Worm (Caenorhabditis elegans): ENCODE data around the gene H28G03.3.

- TF ChIP-seq lin-39 (tag; optimal IDR thresholded peaks at IDR 0.05) (no peak), unc-62 (GFP tag; optimal IDR thresholded peaks at IDR 0.05) (no peak), nhr-21 (tag; optimal IDR thresholded peaks at IDR 0.05) (no peak), C34F6.9 (tag; optimal IDR thresholded peaks at IDR 0.05) (peak; percentile 80), zag-1 (tag; optimal IDR thresholded peaks at IDR 0.05) (no peak), R02D3.7 (tag; optimal IDR thresholded peaks at IDR 0.05) (no peak), mdl-1 (tag; optimal IDR thresholded peaks at IDR 0.05) (peak in 1 of 2 experiments; percentile 0), ama-1 (optimal IDR thresholded peaks at IDR 0.05) (no peak), egl-27 (tag; optimal IDR thresholded peaks at IDR 0.05) (no peak), nhr-25 (tag; optimal IDR thresholded peaks at IDR 0.05) (peak; percentile 67), skn-1 (tag; optimal IDR thresholded peaks at IDR 0.05) (no peak), ceh-16 (tag; optimal IDR thresholded peaks at IDR 0.05) (peak; percentile 8), gmeb-1 (tag; optimal IDR thresholded peaks at IDR 0.05) (peak; percentile 12)
These were observed 49.0 kb upstream of the H28G03.3 start, which contains the start of gene hst-6 for ce11 chrX:5275209-5275608.
